Fruit fly (Drosophila melanogaster) whole organism, prepupa: ENCODE data around the gene CG42789.

ENCODE experiments used
- Blimp-1 ChIP-seq: fragments of 200-800 bp; sonication (Bioruptor generic); optimal IDR thresholded peaks from 3 replicates; lab custom pipeline; 2017; ENCODE audit warnings: missing biosample characterization, missing genetic modification characterization, mild to moderate bottlenecking, moderate library complexity, missing genetic modification reagents
- CG10631 ChIP-seq: fragments of 200-800 bp; sonication (Bioruptor generic); optimal IDR thresholded peaks from 2 replicates; lab custom pipeline; 2016; ENCODE audit warnings: missing biosample characterization, missing genetic modification characterization
- CG10669 ChIP-seq: fragments of 200-800 bp; sonication (Bioruptor generic); optimal IDR thresholded peaks from 3 replicates; lab custom pipeline; 2018; ENCODE audit warnings: missing biosample characterization, mild to moderate bottlenecking, missing genetic modification characterization, moderate library complexity
- CG11294 ChIP-seq: fragments of 200-800 bp; sonication (Bioruptor generic); IDR thresholded peaks from 2 replicates; pipeline ENCODE4 v1.3.6; 2022; ENCODE audit warnings: missing biosample characterization, missing genetic modification characterization
- CG11762 ChIP-seq: fragments of 200-800 bp; sonication (Bioruptor generic); optimal IDR thresholded peaks from 3 replicates; lab custom pipeline; 2016; ENCODE audit warnings: missing biosample characterization, missing genetic modification characterization; ENCODE audit not compliant: insufficient read depth
- CG1621 ChIP-seq: fragments of 200-800 bp; sonication (Bioruptor generic); optimal IDR thresholded peaks from 3 replicates; lab custom pipeline; 2018; ENCODE audit warnings: missing biosample characterization, mild to moderate bottlenecking, missing genetic modification characterization
- CG3032 ChIP-seq: fragments of 200-800 bp; optimal IDR thresholded peaks from 2 replicates; lab custom pipeline; 2019; ENCODE audit warnings: missing biosample characterization, mild to moderate bottlenecking, missing genetic modification characterization, moderate library complexity
- CG31627 ChIP-seq: fragments of 200-800 bp; sonication (Bioruptor generic); optimal IDR thresholded peaks from 3 replicates; lab custom pipeline; 2016; ENCODE audit warnings: missing biosample characterization, missing genetic modification characterization
- CG34406 ChIP-seq: fragments of 200-800 bp; sonication (Bioruptor generic); optimal IDR thresholded peaks from 3 replicates; lab custom pipeline; 2016; ENCODE audit warnings: missing biosample characterization, missing genetic modification characterization
- CG3919 ChIP-seq: fragments of 200-800 bp; sonication (Bioruptor generic); optimal IDR thresholded peaks from 3 replicates; lab custom pipeline; 2016; ENCODE audit warnings: missing biosample characterization, missing genetic modification characterization
- CG4318 ChIP-seq: fragments of 200-800 bp; sonication (Bioruptor generic); optimal IDR thresholded peaks from 3 replicates; lab custom pipeline; 2017; ENCODE audit warnings: missing biosample characterization, mild to moderate bottlenecking, missing genetic modification characterization
- CG6808 ChIP-seq: fragments of 200-800 bp; sonication (Bioruptor generic); optimal IDR thresholded peaks from 3 replicates; lab custom pipeline; 2017; ENCODE audit warnings: missing biosample characterization, missing genetic modification characterization, mild to moderate bottlenecking, moderate library complexity, missing genetic modification reagents
- CG6854 ChIP-seq: fragments of 200-800 bp; sonication (Bioruptor generic); optimal IDR thresholded peaks from 2 replicates; lab custom pipeline; 2017; ENCODE audit warnings: missing biosample characterization, mild to moderate bottlenecking, missing genetic modification characterization
- CG7368 ChIP-seq: fragments of 200-800 bp; sonication (Bioruptor generic); optimal IDR thresholded peaks from 3 replicates; lab custom pipeline; 2016; ENCODE audit warnings: missing biosample characterization, missing genetic modification characterization
- CG8119 ChIP-seq: fragments of 200-800 bp; sonication (Bioruptor generic); IDR thresholded peaks from 3 replicates; pipeline ENCODE4 v1.3.6; 2022; ENCODE audit warnings: missing biosample characterization, missing genetic modification characterization
- CG8319 ChIP-seq: fragments of 200-800 bp; sonication (Bioruptor generic); optimal IDR thresholded peaks from 3 replicates; lab custom pipeline; 2016; ENCODE audit warnings: missing biosample characterization, missing genetic modification characterization
- CG8632 ChIP-seq: fragments of 200-800 bp; sonication (Bioruptor generic); optimal IDR thresholded peaks from 3 replicates; lab custom pipeline; 2016; ENCODE audit warnings: missing biosample characterization, missing genetic modification characterization
- CG9139 ChIP-seq: fragments of 200-800 bp; sonication (Bioruptor generic); optimal IDR thresholded peaks from 3 replicates; lab custom pipeline; 2017; ENCODE audit warnings: missing biosample characterization, mild to moderate bottlenecking, missing genetic modification characterization
- Eip75B ChIP-seq: fragments of 200-800 bp; sonication (Bioruptor generic); optimal IDR thresholded peaks from 3 replicates; lab custom pipeline; 2016; ENCODE audit warnings: missing biosample characterization, missing genetic modification characterization
- Eip78C ChIP-seq: fragments of 200-800 bp; sonication (Bioruptor generic); peaks from one replicate; lab custom pipeline; 2016; ENCODE audit warnings: missing biosample characterization, missing genetic modification characterization
- Ets21C ChIP-seq: fragments of 200-800 bp; sonication (Bioruptor generic); optimal IDR thresholded peaks from 3 replicates; lab custom pipeline; 2016; ENCODE audit warnings: missing biosample characterization, missing genetic modification characterization
- Ets96B ChIP-seq: fragments of 200-800 bp; optimal IDR thresholded peaks from 2 replicates; lab custom pipeline; 2019; ENCODE audit warnings: missing biosample characterization, mild to moderate bottlenecking, missing genetic modification characterization, moderate library complexity
- Gug ChIP-seq: fragments of 200-800 bp; sonication (Bioruptor generic); IDR thresholded peaks from 2 replicates; pipeline ENCODE4 v1.3.6; 2022; ENCODE audit warnings: missing biosample characterization, missing genetic modification characterization
- Hr38 ChIP-seq: sonication (Bioruptor generic); optimal IDR thresholded peaks from 2 replicates; lab custom pipeline; 2016; ENCODE audit warnings: missing biosample characterization, missing genetic modification characterization
- Hr39 ChIP-seq: fragments of 200-800 bp; sonication (Bioruptor generic); optimal IDR thresholded peaks from 2 replicates; lab custom pipeline; 2016; ENCODE audit warnings: missing biosample characterization, missing genetic modification characterization
- Hr4 ChIP-seq: fragments of 200-800 bp; sonication (Bioruptor generic); optimal IDR thresholded peaks from 3 replicates; lab custom pipeline; 2016; ENCODE audit warnings: missing biosample characterization, missing genetic modification characterization
- Lpt ChIP-seq: fragments of 200-800 bp; sonication (Bioruptor generic); optimal IDR thresholded peaks from 3 replicates; lab custom pipeline; 2016; ENCODE audit warnings: missing biosample characterization, missing genetic modification characterization
- Met ChIP-seq: fragments of 200-800 bp; sonication (Bioruptor generic); optimal IDR thresholded peaks from 3 replicates; lab custom pipeline; 2016; ENCODE audit warnings: missing biosample characterization, missing genetic modification characterization
- OdsH ChIP-seq: fragments of 200-800 bp; sonication (Bioruptor generic); optimal IDR thresholded peaks from 3 replicates; lab custom pipeline; 2016; ENCODE audit warnings: missing biosample characterization, missing genetic modification characterization
- Smox ChIP-seq: fragments of 200-800 bp; sonication (Bioruptor generic); optimal IDR thresholded peaks from 3 replicates; lab custom pipeline; 2016; ENCODE audit warnings: missing biosample characterization, missing genetic modification characterization
- Sox102F ChIP-seq: fragments of 200-800 bp; sonication (Bioruptor generic); optimal IDR thresholded peaks from 2 replicates; lab custom pipeline; 2016; ENCODE audit warnings: missing biosample characterization, mild to moderate bottlenecking, missing genetic modification characterization
- Sox14 ChIP-seq: fragments of 200-800 bp; sonication (Bioruptor generic); optimal IDR thresholded peaks from 3 replicates; lab custom pipeline; 2016; ENCODE audit warnings: missing biosample characterization, missing genetic modification characterization
- Sox15 ChIP-seq: fragments of 200-800 bp; sonication (Bioruptor generic); optimal IDR thresholded peaks from 3 replicates; lab custom pipeline; 2016; ENCODE audit warnings: missing biosample characterization, missing genetic modification characterization
- achi ChIP-seq: fragments of 200-800 bp; sonication (Bioruptor generic); optimal IDR thresholded peaks from 3 replicates; lab custom pipeline; 2016; ENCODE audit warnings: missing biosample characterization, missing genetic modification characterization
- acj6 ChIP-seq: fragments of 200-800 bp; sonication (Bioruptor generic); optimal IDR thresholded peaks from 3 replicates; lab custom pipeline; 2016; ENCODE audit warnings: missing biosample characterization, missing genetic modification characterization
- dac ChIP-seq: fragments of 200-800 bp; sonication (Bioruptor generic); optimal IDR thresholded peaks from 2 replicates; lab custom pipeline; 2017; ENCODE audit warnings: missing biosample characterization, mild to moderate bottlenecking, missing genetic modification characterization
- dsx ChIP-seq: fragments of 200-800 bp; optimal IDR thresholded peaks from 3 replicates; lab custom pipeline; 2019; ENCODE audit warnings: missing biosample characterization, mild to moderate bottlenecking, missing genetic modification characterization, moderate library complexity; ENCODE audit not compliant: poor library complexity, severe bottlenecking
- esn ChIP-seq: fragments of 200-800 bp; sonication (Bioruptor generic); optimal IDR thresholded peaks from 2 replicates; lab custom pipeline; 2016; ENCODE audit warnings: missing biosample characterization, mild to moderate bottlenecking, missing genetic modification characterization, moderate library complexity
- fd85E ChIP-seq: fragments of 200-800 bp; sonication (Bioruptor generic); optimal IDR thresholded peaks from 3 replicates; lab custom pipeline; 2016; ENCODE audit warnings: missing biosample characterization, missing genetic modification characterization
- fkh ChIP-seq: fragments of 200-800 bp; sonication (Bioruptor generic); optimal IDR thresholded peaks from 3 replicates; lab custom pipeline; 2017; ENCODE audit warnings: missing biosample characterization, mild to moderate bottlenecking, missing genetic modification characterization, moderate library complexity
- lz ChIP-seq: fragments of 200-800 bp; sonication (Bioruptor generic); optimal IDR thresholded peaks from 3 replicates; lab custom pipeline; 2016; ENCODE audit warnings: missing biosample characterization, missing genetic modification characterization
- net ChIP-seq: fragments of 200-800 bp; sonication (Bioruptor generic); optimal IDR thresholded peaks from 3 replicates; lab custom pipeline; 2016; ENCODE audit warnings: missing biosample characterization, missing genetic modification characterization
- salr ChIP-seq, 2 experiments: fragments of 200-800 bp; sonication (Bioruptor generic); optimal IDR thresholded peaks; 3 replicates each; lab custom pipeline; 2016 to 2018; ENCODE audit warnings: missing biosample characterization in 2 of 2, missing genetic modification characterization in 2 of 2, mild to moderate bottlenecking in 1 of 2
- spab ChIP-seq: fragments of 200-800 bp; sonication (Bioruptor generic); optimal IDR thresholded peaks from 2 replicates; lab custom pipeline; 2017; ENCODE audit warnings: missing biosample characterization, mild to moderate bottlenecking, missing genetic modification characterization, missing genetic modification reagents
- ss ChIP-seq, 2 experiments: fragments of 200-800 bp; sonication (Bioruptor generic); optimal IDR thresholded peaks; 2 replicates in 1 of 2; 3 replicates in 1 of 2; lab custom pipeline; 2017 to 2018; ENCODE audit warnings: mild to moderate bottlenecking in 2 of 2, missing biosample characterization in 2 of 2, missing genetic modification characterization in 2 of 2, moderate library complexity in 1 of 2
- svp ChIP-seq: fragments of 200-800 bp; sonication (Bioruptor generic); peaks from one replicate; lab custom pipeline; 2016; ENCODE audit warnings: missing biosample characterization, missing genetic modification characterization
- topi ChIP-seq: fragments of 200-800 bp; sonication (Bioruptor generic); optimal IDR thresholded peaks from 3 replicates; lab custom pipeline; 2016; ENCODE audit warnings: missing biosample characterization, missing genetic modification characterization
- vri ChIP-seq: fragments of 200-800 bp; sonication (Bioruptor generic); optimal IDR thresholded peaks from 3 replicates; lab custom pipeline; 2016; ENCODE audit warnings: missing biosample characterization, mild to moderate bottlenecking, missing genetic modification characterization

The CG42789 gene

dm6 chr3R:26821117-26821516 lies 37.1 kb upstream of the CG42789 start (continued):
- TF ChIP-seq CG10631: peak; percentile 72
- TF ChIP-seq fd85E: peak; percentile 43
- TF ChIP-seq spab (GFP tag; lab: Kevin White, UChicago): peak; percentile 72
- TF ChIP-seq Sox14 (GFP tag; lab: Kevin White, UChicago): peak; percentile 83
- TF ChIP-seq CG3032: peak; percentile 69
- TF ChIP-seq CG11762 (GFP tag; lab: Kevin White, UChicago): peak; percentile 56
- peak; percentile 78 for TF ChIP-seq Ets21C (GFP tag; lab: Kevin White, UChicago)
- peak; percentile 81 for TF ChIP-seq CG7368 (GFP tag; lab: Kevin White, UChicago)
- TF ChIP-seq dsx (GFP tag; lab: Kevin White, UChicago): peak; percentile 67
- TF ChIP-seq CG8319 (GFP tag; lab: Kevin White, UChicago): peak; percentile 61
- peak; percentile 47 for TF ChIP-seq Sox15
- TF ChIP-seq dac (GFP tag; lab: Kevin White, UChicago): peak; percentile 35
- TF ChIP-seq CG4318 (GFP tag; lab: Kevin White, UChicago): peak; percentile 44
- peak; percentile 68 for TF ChIP-seq CG1621 (tag; lab: Kevin White, UChicago)
- peak; percentile 93 for TF ChIP-seq svp (GFP tag; lab: Kevin White, UChicago)
- TF ChIP-seq salr (GFP tag; optimal IDR thresholded peaks at IDR 0.05; lab: Kevin White, UChicago): peak; percentile 47 to 52
- peak; percentile 42 for TF ChIP-seq Blimp-1
- peak; percentile 82 for TF ChIP-seq CG31627 (GFP tag; lab: Kevin White, UChicago)
- TF ChIP-seq vri (GFP tag; lab: Kevin White, UChicago): peak; percentile 57

dm6 chr3R:26804816-26805215 lies 20.8 kb upstream of the CG42789 start:
- TF ChIP-seq fkh (GFP tag; lab: Kevin White, UChicago): no peak
- TF ChIP-seq esn (GFP tag; lab: Kevin White, UChicago): peak; percentile 32
- no peak for TF ChIP-seq spab (GFP tag; lab: Kevin White, UChicago)
- no peak for TF ChIP-seq Hr38 (GFP tag; lab: Kevin White, UChicago)
- peak; percentile 37 for TF ChIP-seq Hr4 (GFP tag; lab: Kevin White, UChicago)
- peak; percentile 10 for TF ChIP-seq Met (GFP tag; lab: Kevin White, UChicago)
- peak; percentile 7 for TF ChIP-seq Hr39 (GFP tag; lab: Kevin White, UChicago)
- peak; percentile 3 for TF ChIP-seq CG31627 (GFP tag; lab: Kevin White, UChicago)
- peak; percentile 17 for TF ChIP-seq topi (GFP tag; lab: Kevin White, UChicago)
- no peak for TF ChIP-seq acj6 (GFP tag; lab: Kevin White, UChicago)
- TF ChIP-seq Gug (GFP tag; lab: Robert Waterston, UW): no peak
- TF ChIP-seq Ets96B: no peak
- no peak for TF ChIP-seq CG9139
- TF ChIP-seq CG3032: no peak
- TF ChIP-seq Eip78C: peak; percentile 77
- peak; percentile 5 for TF ChIP-seq Sox14 (GFP tag; lab: Kevin White, UChicago)
- TF ChIP-seq CG6808: no peak
- peak; percentile 39 for TF ChIP-seq Sox102F
- no peak for TF ChIP-seq net (GFP tag; lab: Kevin White, UChicago)
- TF ChIP-seq vri (GFP tag; lab: Kevin White, UChicago): no peak
- TF ChIP-seq CG10631: peak; percentile 2
- no peak for TF ChIP-seq Eip75B (GFP tag; lab: Kevin White, UChicago)
- TF ChIP-seq dac (GFP tag; lab: Kevin White, UChicago): no peak
- no peak for TF ChIP-seq CG10669 (GFP tag; lab: Kevin White, UChicago)
- TF ChIP-seq CG11762 (GFP tag; lab: Kevin White, UChicago): no peak
- peak; percentile 22 for TF ChIP-seq OdsH
- no peak for TF ChIP-seq Smox
- no peak for TF ChIP-seq ss (GFP tag; optimal IDR thresholded peaks at IDR 0.05; lab: Kevin White, UChicago)
- TF ChIP-seq CG8632 (GFP tag; lab: Kevin White, UChicago): no peak
- no peak for TF ChIP-seq salr (GFP tag; optimal IDR thresholded peaks at IDR 0.05; lab: Kevin White, UChicago)
- TF ChIP-seq dsx (GFP tag; lab: Kevin White, UChicago): no peak
- TF ChIP-seq CG8119: peak; percentile 56; the same call in 1 of the 3 replicates
- TF ChIP-seq CG3919 (GFP tag; lab: Kevin White, UChicago): peak; percentile 20
- TF ChIP-seq Lpt (GFP tag; lab: Kevin White, UChicago): no peak
- no peak for TF ChIP-seq CG6854 (GFP tag; lab: Kevin White, UChicago)
- no peak for TF ChIP-seq CG11294
- TF ChIP-seq achi (GFP tag; lab: Kevin White, UChicago): peak; percentile 34
- TF ChIP-seq svp (GFP tag; lab: Kevin White, UChicago): peak; percentile 36
- no peak for TF ChIP-seq CG34406 (GFP tag; lab: Kevin White, UChicago)
- TF ChIP-seq CG7368 (GFP tag; lab: Kevin White, UChicago): no peak
- no peak for TF ChIP-seq lz
